Worm (Caenorhabditis elegans): ENCODE measurements around the gene T20D4.7.

T20D4.7 gene

ce11 chrV:3455135-3455747 is 46.5 kb downstream of the T20D4.7 start:
- TF ChIP-seq cog-1 (tag; optimal IDR thresholded peaks at IDR 0.05) = no peak

Data from whole organism, midembryonic.